Worm (Caenorhabditis elegans): ENCODE data around the gene wee-1.1.

DNA sequence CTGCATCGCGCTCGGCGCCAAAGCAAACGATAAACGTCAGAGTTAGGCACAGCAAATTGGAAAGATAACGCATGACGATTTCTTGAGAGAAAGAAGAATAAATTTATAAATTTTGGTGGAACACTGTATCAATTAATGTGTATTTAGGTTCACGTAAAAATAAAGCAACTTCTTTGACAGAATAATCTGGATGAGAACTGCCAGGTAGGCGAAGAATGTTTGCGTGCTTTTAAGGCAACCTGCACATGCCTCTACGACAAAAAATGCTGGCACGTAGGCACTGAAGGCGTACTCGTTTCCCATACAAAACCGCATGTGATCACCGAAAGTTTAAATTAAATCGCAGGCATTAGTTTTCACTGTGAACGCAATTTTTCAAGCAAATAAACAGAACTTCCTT, 30.2 kb downstream of the wee-1.1 start, which contains the start of gene F35H8.1:
- TF ChIP-seq mes-2 (tag; optimal IDR thresholded peaks at IDR 0.05; ENCODE audit: poor library complexity, severe bottlenecking) (no peak), pha-4 (GFP tag; IDR thresholded peaks at IDR 0.05) (no peak), pha-4 (tag; optimal IDR thresholded peaks at IDR 0.05) (no peak), snpc-4 (tag; optimal IDR thresholded peaks at IDR 0.05) (no peak), nhr-76 (tag; optimal IDR thresholded peaks at IDR 0.05) (no peak), lin-39 (tag; optimal IDR thresholded peaks at IDR 0.05) (no peak), egl-27 (tag; optimal IDR thresholded peaks at IDR 0.05) (no peak), daf-12 (tag; optimal IDR thresholded peaks at IDR 0.05) (no peak), mdl-1 (tag; optimal IDR thresholded peaks at IDR 0.05) (no peak), ztf-11 (tag; optimal IDR thresholded peaks at IDR 0.05) (no peak), spr-1 (tag; optimal IDR thresholded peaks at IDR 0.05) (no peak)

Data from whole organism, L4 larva.